Worm (Caenorhabditis elegans) whole organism, L2 larva: Measurements from ENCODE around the gene prde-1.

Experiments used
- C34F6.9 ChIP-seq: fragments of 150-350 bp; optimal IDR thresholded peaks from 2 replicates; lab custom pipeline; 2014; ENCODE audit warnings: missing biosample characterization, missing genetic modification characterization
- alr-1 ChIP-seq: fragments of 150-350 bp; optimal IDR thresholded peaks from 2 replicates; lab custom pipeline; 2014; ENCODE audit warnings: missing biosample characterization, missing genetic modification characterization
- snpc-4 ChIP-seq: fragments of 150-350 bp; optimal IDR thresholded peaks from 2 replicates; lab custom pipeline; 2014; ENCODE audit warnings: missing biosample characterization, missing genetic modification characterization
- unc-62 ChIP-seq: fragments of 150-350 bp; optimal IDR thresholded peaks from 2 replicates; lab custom pipeline; 2014; ENCODE audit warnings: missing biosample characterization, missing genetic modification reagents, missing genetic modification characterization
- ztf-11 ChIP-seq: sonication (generic microtip); optimal IDR thresholded peaks from 2 replicates; lab custom pipeline; 2017; ENCODE audit warnings: missing biosample characterization, missing genetic modification characterization

- TF ChIP-seq unc-62 (GFP tag; lab: Kevin White, UChicago) (no peak), ztf-11 (tag; lab: Kevin White, UChicago) (no peak), snpc-4 (tag; lab: Kevin White, UChicago) (no peak), C34F6.9 (no peak), alr-1 (tag; lab: Kevin White, UChicago) (no peak)
Observed at ce11 chrV:15562541-15562940, 24.5 kb downstream of the prde-1 start.
